Worm (Caenorhabditis elegans) whole organism, young adult: ENCODE data around the gene F11A5.9.

Experiments
- C17E4.6 ChIP-seq: fragments of 200-800 bp; sonication (Bioruptor generic); IDR thresholded peaks from 2 replicates; pipeline ENCODE4 v1.3.6; 2022; ENCODE audit warnings: missing genetic modification reagents, missing genetic modification characterization, missing compliant biosample characterization
- F33H1.4 ChIP-seq: fragments of 200-800 bp; sonication (Bioruptor generic); IDR thresholded peaks from 2 replicates; pipeline ENCODE4 v1.3.6; 2022; ENCODE audit warnings: missing genetic modification reagents, missing genetic modification characterization, missing compliant biosample characterization
- F39B2.1 ChIP-seq: fragments of 200-800 bp; sonication (Bioruptor generic); IDR thresholded peaks from 2 replicates; pipeline ENCODE4 v1.3.6; 2022; ENCODE audit warnings: missing genetic modification reagents, missing genetic modification characterization, missing compliant biosample characterization
- F52B5.7 ChIP-seq: sonication (generic microtip); optimal IDR thresholded peaks from 2 replicates; lab custom pipeline; 2016; ENCODE audit warnings: mild to moderate bottlenecking, missing genetic modification characterization, missing compliant biosample characterization
- Y56A3A.18 ChIP-seq: fragments of 200-800 bp; sonication (Bioruptor generic); IDR thresholded peaks from 2 replicates; pipeline ENCODE4 v1.3.6; 2022; ENCODE audit warnings: missing genetic modification reagents, missing genetic modification characterization, missing compliant biosample characterization
- Y67H2A.10 ChIP-seq: fragments of 200-800 bp; sonication (Bioruptor generic); conservative IDR thresholded peaks from 2 replicates; pipeline ENCODE4 v1.3.6; 2022; ENCODE audit warnings: missing genetic modification reagents, missing genetic modification characterization, missing compliant biosample characterization
- Y79H2A.3 ChIP-seq: fragments of 200-800 bp; sonication (Bioruptor generic); conservative IDR thresholded peaks from 2 replicates; pipeline ENCODE4 v1.3.6; 2022; ENCODE audit warnings: missing genetic modification reagents, missing genetic modification characterization, missing compliant biosample characterization
- ZK185.1 ChIP-seq: sonication (generic microtip); optimal IDR thresholded peaks from 2 replicates; lab custom pipeline; 2016; ENCODE audit warnings: mild to moderate bottlenecking, missing genetic modification characterization, missing compliant biosample characterization; ENCODE audit not compliant: poor library complexity, severe bottlenecking
- akir-1 ChIP-seq: fragments of 200-800 bp; sonication (Bioruptor generic); optimal IDR thresholded peaks from 2 replicates; lab custom pipeline; 2018; ENCODE audit warnings: mild to moderate bottlenecking, missing genetic modification characterization, moderate library complexity, missing compliant biosample characterization
- ama-1 ChIP-seq, 3 experiments: fragments of 150-350 bp in 1 of 3; sonication (generic microtip) in 2 of 3; optimal IDR thresholded peaks; 2 replicates each; lab custom pipeline; 2014 to 2018; ENCODE audit warnings: missing biosample characterization in 2 of 3, missing genetic modification characterization in 2 of 3, missing genetic modification reagents in 2 of 3
- aptf-3 ChIP-seq: fragments of 200-800 bp; sonication (Bioruptor generic); IDR thresholded peaks from 2 replicates; pipeline ENCODE4 v1.3.6; 2022; ENCODE audit warnings: missing genetic modification characterization, missing compliant biosample characterization
- ccch-3 ChIP-seq: fragments of 200-800 bp; sonication (Bioruptor generic); optimal IDR thresholded peaks from 2 replicates; lab custom pipeline; 2018; ENCODE audit warnings: mild to moderate bottlenecking, missing genetic modification characterization, missing compliant biosample characterization
- cebp-1 ChIP-seq, 2 experiments: fragments of 200-800 bp in 1 of 2; sonication (Bioruptor generic) in 1 of 2; sonication (generic microtip) in 1 of 2; IDR thresholded peaks in 1 of 2; optimal IDR thresholded peaks in 1 of 2; 2 replicates each; pipeline versions ENCODE4 v1.3.6 to Lab custom; 2017 to 2022; ENCODE audit warnings: missing compliant biosample characterization in 2 of 2, missing genetic modification characterization in 2 of 2, mild to moderate bottlenecking in 1 of 2, missing genetic modification reagents in 1 of 2, moderate library complexity in 1 of 2
- ceh-27 ChIP-seq: fragments of 200-800 bp; sonication (Bioruptor generic); optimal IDR thresholded peaks from 2 replicates; lab custom pipeline; 2018; ENCODE audit warnings: mild to moderate bottlenecking, missing genetic modification characterization, moderate library complexity, missing compliant biosample characterization
- ceh-40 ChIP-seq: fragments of 200-800 bp; sonication (Bioruptor generic); IDR thresholded peaks from 2 replicates; pipeline ENCODE4 v1.3.6; 2022; ENCODE audit warnings: missing genetic modification characterization, missing compliant biosample characterization
- chd-7 ChIP-seq: sonication (generic microtip); optimal IDR thresholded peaks from 2 replicates; lab custom pipeline; 2016; ENCODE audit warnings: mild to moderate bottlenecking, missing genetic modification characterization, moderate library complexity, missing compliant biosample characterization
- dpff-1 ChIP-seq: sonication (generic microtip); optimal IDR thresholded peaks from 2 replicates; lab custom pipeline; 2017; ENCODE audit warnings: mild to moderate bottlenecking, missing genetic modification characterization, missing compliant biosample characterization
- efl-1 ChIP-seq: fragments of 150-350 bp; optimal IDR thresholded peaks from 2 replicates; lab custom pipeline; 2014; ENCODE audit warnings: missing biosample characterization, missing genetic modification reagents, missing genetic modification characterization
- egl-18 ChIP-seq: fragments of 200-800 bp; sonication (Bioruptor generic); IDR thresholded peaks from 2 replicates; pipeline ENCODE4 v1.3.6; 2022; ENCODE audit warnings: missing genetic modification reagents, missing genetic modification characterization, missing compliant biosample characterization
- egrh-3 ChIP-seq: fragments of 200-800 bp; sonication (Bioruptor generic); IDR thresholded peaks from 2 replicates; pipeline ENCODE4 v1.3.6; 2022; ENCODE audit warnings: missing genetic modification reagents, missing genetic modification characterization, missing compliant biosample characterization
- ekl-4 ChIP-seq: fragments of 200-800 bp; sonication (Bioruptor generic); IDR thresholded peaks from 2 replicates; pipeline ENCODE4 v1.3.6; 2022; ENCODE audit warnings: missing genetic modification reagents, missing genetic modification characterization, missing compliant biosample characterization
- fkh-3 ChIP-seq: sonication (generic microtip); optimal IDR thresholded peaks from 2 replicates; lab custom pipeline; 2016; ENCODE audit warnings: mild to moderate bottlenecking, missing genetic modification characterization, missing compliant biosample characterization
- hlh-12 ChIP-seq: sonication (generic microtip); optimal IDR thresholded peaks from 2 replicates; lab custom pipeline; 2016; ENCODE audit warnings: missing genetic modification characterization, missing compliant biosample characterization
- hlh-26 ChIP-seq: fragments of 200-800 bp; sonication (Bioruptor generic); conservative IDR thresholded peaks from 2 replicates; pipeline ENCODE4 v1.3.6; 2022; ENCODE audit warnings: missing genetic modification reagents, missing genetic modification characterization, missing compliant biosample characterization
- hmg-1.2 ChIP-seq: fragments of 200-800 bp; sonication (Bioruptor generic); IDR thresholded peaks from 2 replicates; pipeline ENCODE4 v1.3.6; 2022; ENCODE audit warnings: missing genetic modification reagents, missing genetic modification characterization, missing compliant biosample characterization
- hrde-1 ChIP-seq: sonication (generic microtip); optimal IDR thresholded peaks from 2 replicates; lab custom pipeline; 2016; ENCODE audit warnings: missing genetic modification characterization, mild to moderate bottlenecking, missing compliant biosample characterization, moderate library complexity, missing genotype, missing genetic modification reagents, borderline replicate concordance
- lin-26 ChIP-seq: fragments of 200-800 bp; sonication (Bioruptor generic); IDR thresholded peaks from 2 replicates; pipeline ENCODE4 v1.3.6; 2022; ENCODE audit warnings: missing genetic modification reagents, missing genetic modification characterization, missing compliant biosample characterization
- lsy-27 ChIP-seq: sonication (generic microtip); optimal IDR thresholded peaks from 2 replicates; lab custom pipeline; 2017; ENCODE audit warnings: missing genetic modification characterization, mild to moderate bottlenecking, missing compliant biosample characterization, antibody characterized with exemption, missing genotype, borderline replicate concordance; ENCODE audit not compliant: insufficient read depth
- madf-10 ChIP-seq: sonication (generic microtip); optimal IDR thresholded peaks from 2 replicates; lab custom pipeline; 2016; ENCODE audit warnings: mild to moderate bottlenecking, missing genetic modification characterization, missing compliant biosample characterization
- madf-3 ChIP-seq: fragments of 200-800 bp; sonication (Bioruptor generic); IDR thresholded peaks from 2 replicates; pipeline ENCODE4 v1.3.6; 2022; ENCODE audit warnings: missing genetic modification reagents, missing genetic modification characterization, missing compliant biosample characterization
- madf-8 ChIP-seq: fragments of 200-800 bp; sonication (Bioruptor generic); conservative IDR thresholded peaks from 2 replicates; pipeline ENCODE4 v1.3.6; 2022; ENCODE audit warnings: missing genetic modification reagents, missing genetic modification characterization, missing compliant biosample characterization
- mel-28 ChIP-seq: sonication (generic microtip); optimal IDR thresholded peaks from 2 replicates; lab custom pipeline; 2016; ENCODE audit warnings: borderline replicate concordance, mild to moderate bottlenecking, missing genetic modification characterization, missing compliant biosample characterization
- mxl-1 ChIP-seq: sonication (generic microtip); optimal IDR thresholded peaks from 2 replicates; lab custom pipeline; 2016; ENCODE audit warnings: missing genetic modification characterization, missing compliant biosample characterization
- nhr-27 ChIP-seq: fragments of 200-800 bp; sonication (Bioruptor generic); optimal IDR thresholded peaks from 2 replicates; lab custom pipeline; 2018; ENCODE audit warnings: mild to moderate bottlenecking, missing genetic modification characterization, moderate library complexity, missing compliant biosample characterization
- rpc-1 ChIP-seq, 2 experiments: fragments of 150-350 bp in 1 of 2; sonication (generic microtip) in 1 of 2; optimal IDR thresholded peaks; 2 replicates each; lab custom pipeline; 2014 to 2018; ENCODE audit warnings: missing biosample characterization in 1 of 2, missing genetic modification characterization in 1 of 2, missing genetic modification reagents in 1 of 2, missing genotype in 1 of 2
- sdz-38 ChIP-seq: sonication (generic microtip); optimal IDR thresholded peaks from 2 replicates; lab custom pipeline; 2016; ENCODE audit warnings: missing genotype, missing genetic modification characterization, missing compliant biosample characterization
- tbp1 ChIP-seq: fragments of 200-800 bp; sonication (Bioruptor generic); optimal IDR thresholded peaks from 2 replicates; lab custom pipeline; 2018; ENCODE audit warnings: mild to moderate bottlenecking, missing genetic modification characterization, missing compliant biosample characterization
- unc-130 ChIP-seq: sonication (generic microtip); optimal IDR thresholded peaks from 2 replicates; lab custom pipeline; 2016; ENCODE audit warnings: missing genetic modification reagents, missing genetic modification characterization, missing compliant biosample characterization
- xnd-1 ChIP-seq: sonication (generic microtip); optimal IDR thresholded peaks from 2 replicates; lab custom pipeline; 2016; ENCODE audit warnings: missing genotype, missing genetic modification reagents, missing genetic modification characterization, missing compliant biosample characterization
- ztf-18 ChIP-seq: sonication (generic microtip); optimal IDR thresholded peaks from 2 replicates; lab custom pipeline; 2016; ENCODE audit warnings: missing genotype, mild to moderate bottlenecking, missing genetic modification characterization, missing compliant biosample characterization
- ztf-25 ChIP-seq: fragments of 200-800 bp; sonication (Bioruptor generic); IDR thresholded peaks from 2 replicates; pipeline ENCODE4 v1.3.6; 2022; ENCODE audit warnings: missing genetic modification reagents, missing genetic modification characterization, missing compliant biosample characterization
- ztf-28 ChIP-seq: fragments of 200-800 bp; sonication (Bioruptor generic); IDR thresholded peaks from 2 replicates; pipeline ENCODE4 v1.3.6; 2022; ENCODE audit warnings: missing genetic modification reagents, missing genetic modification characterization, missing compliant biosample characterization
- ztf-6 ChIP-seq: fragments of 200-800 bp; sonication (Bioruptor generic); IDR thresholded peaks from 2 replicates; pipeline ENCODE4 v1.3.6; 2022; ENCODE audit warnings: missing genetic modification reagents, missing genetic modification characterization, missing compliant biosample characterization

The F11A5.9 gene

DNA sequence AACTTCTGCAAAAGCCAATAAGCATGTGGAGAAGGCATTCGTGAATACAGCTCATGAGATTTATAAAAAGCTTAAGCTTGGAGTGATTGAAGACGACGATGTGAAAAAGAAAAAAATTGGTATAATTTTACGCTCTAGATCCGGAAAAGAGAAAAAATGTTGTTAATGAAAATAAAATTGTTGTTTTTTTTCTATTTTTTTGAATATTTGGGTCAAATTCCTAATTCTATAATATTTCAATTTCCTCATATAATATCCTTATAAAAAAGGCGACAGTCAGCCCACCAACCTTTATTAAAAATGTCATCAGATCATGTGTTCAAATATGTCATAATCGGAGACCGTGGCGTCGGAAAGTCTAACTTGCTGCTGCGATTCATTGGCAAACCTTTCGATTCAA, 19.3 kb upstream of the F11A5.9 start, which contains the start of gene rabr-3:
TSS of gene rabr-3 (plus strand) at position 301 of the 400 bp plus-strand sequence.
- no peak for TF ChIP-seq rpc-1 (optimal IDR thresholded peaks at IDR 0.05; lab: Kevin White, UChicago)
- no peak for TF ChIP-seq rpc-1 (tag; optimal IDR thresholded peaks at IDR 0.05; lab: Kevin White, UChicago)
- no peak for TF ChIP-seq akir-1
- TF ChIP-seq ceh-27 (GFP tag; lab: Kevin White, UChicago) = no peak
- no peak for TF ChIP-seq tbp1 (GFP tag; lab: Kevin White, UChicago)

DNA sequence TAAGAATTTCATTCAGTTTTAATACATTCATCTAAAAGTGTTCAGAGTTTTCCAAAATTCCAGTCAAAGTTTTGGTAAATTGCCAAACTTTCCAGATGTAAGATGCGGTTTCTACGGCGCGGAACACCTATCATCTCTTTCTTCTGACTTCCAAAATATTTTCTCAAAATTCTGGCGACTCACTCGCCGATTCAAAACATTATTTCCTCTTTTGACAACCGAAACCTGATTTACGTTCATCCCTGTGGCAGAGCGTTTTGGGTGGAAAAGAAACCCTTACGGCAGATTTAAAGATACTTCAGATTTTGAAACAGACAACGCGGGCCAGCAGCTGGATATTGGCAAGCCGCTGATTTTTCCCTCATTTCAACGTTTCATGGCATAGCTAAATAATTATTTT, 16.7 kb upstream of the F11A5.9 start, which contains the start of gene F11A5.5:
TSS of gene F11A5.5 (plus strand) at position 301 of the 400 bp plus-strand sequence.
- no peak for TF ChIP-seq madf-10 (tag; lab: Kevin White, UChicago)
- TF ChIP-seq ztf-25 (GFP tag; lab: Robert Waterston, UW) = no peak
- no peak for TF ChIP-seq unc-130 (GFP tag; lab: Kevin White, UChicago)
- no peak for TF ChIP-seq F33H1.4 (GFP tag; lab: Robert Waterston, UW)
- no peak for TF ChIP-seq madf-8 (GFP tag; lab: Robert Waterston, UW)
- TF ChIP-seq ztf-18 = no peak
- TF ChIP-seq chd-7 (tag; lab: Kevin White, UChicago) = no peak
- no peak for TF ChIP-seq mel-28 (tag; lab: Kevin White, UChicago)
- no peak for TF ChIP-seq efl-1 (GFP tag; lab: Kevin White, UChicago)
- no peak for TF ChIP-seq Y56A3A.18
- no peak for TF ChIP-seq F39B2.1 (GFP tag; lab: Robert Waterston, UW)
- no peak for TF ChIP-seq fkh-3 (tag; lab: Kevin White, UChicago)
- TF ChIP-seq ZK185.1 (tag; lab: Kevin White, UChicago) = no peak
- TF ChIP-seq mxl-1 (tag; lab: Kevin White, UChicago) = no peak

DNA sequence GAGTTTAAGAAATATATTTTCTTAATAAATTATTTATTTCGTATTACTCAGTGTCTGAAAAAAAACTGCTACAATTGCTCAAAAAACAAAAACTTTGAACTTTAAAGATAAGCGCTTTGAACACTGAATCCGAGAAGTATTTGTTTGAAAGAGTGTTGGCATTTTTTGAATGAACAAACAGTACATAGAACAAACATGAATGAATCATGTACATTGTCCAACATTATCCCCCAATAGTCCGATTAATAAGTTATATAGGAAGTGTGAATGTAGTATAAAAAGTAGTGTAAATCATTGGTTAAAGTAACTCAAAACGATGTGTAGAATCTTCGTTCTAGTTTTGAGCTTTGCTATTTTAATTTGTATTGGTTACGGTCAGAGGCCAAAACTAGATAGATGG, 13.0 kb upstream of the F11A5.9 start, which contains the start of gene F11A5.17:
TSS of gene F11A5.17 (plus strand) at position 301 of the 400 bp plus-strand sequence.
- no peak for TF ChIP-seq ekl-4
- TF ChIP-seq ama-1 (optimal IDR thresholded peaks at IDR 0.05; lab: Kevin White, UChicago) = no peak
- TF ChIP-seq ama-1 (GFP tag; optimal IDR thresholded peaks at IDR 0.05; lab: Kevin White, UChicago) = no peak
- no peak for TF ChIP-seq cebp-1 (GFP tag; IDR thresholded peaks at IDR 0.05; lab: Robert Waterston, UW)
- no peak for TF ChIP-seq cebp-1 (tag; optimal IDR thresholded peaks at IDR 0.05; lab: Kevin White, UChicago)
- no peak for TF ChIP-seq ceh-40 (GFP tag; lab: Robert Waterston, UW)
- no peak for TF ChIP-seq madf-3 (GFP tag; lab: Robert Waterston, UW)
- no peak for TF ChIP-seq hlh-26 (GFP tag; lab: Robert Waterston, UW)
- no peak for TF ChIP-seq mel-28 (tag; lab: Kevin White, UChicago)
- TF ChIP-seq hrde-1 = no peak
- TF ChIP-seq Y79H2A.3 (GFP tag; lab: Robert Waterston, UW) = no peak
- no peak for TF ChIP-seq F52B5.7 (tag; lab: Kevin White, UChicago)

DNA sequence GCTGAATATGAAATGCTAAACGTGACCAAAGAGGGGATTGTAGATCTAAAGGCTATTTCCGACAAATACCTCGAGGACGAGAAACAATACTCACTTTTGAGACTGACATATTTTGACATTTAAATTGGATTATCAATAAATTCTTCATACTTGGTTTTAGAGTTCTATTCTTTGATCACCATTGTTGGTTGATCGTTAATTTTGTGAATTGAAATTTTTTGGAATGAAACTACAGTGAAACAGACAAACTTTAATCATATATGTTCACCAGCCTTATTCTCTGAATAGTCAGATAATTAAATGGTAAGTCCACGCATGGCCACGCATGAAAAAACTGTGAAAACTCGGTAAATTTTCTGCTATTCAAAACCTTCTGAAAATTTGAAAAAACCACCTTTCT, 12.1 kb upstream of the F11A5.9 start, which contains the start of gene F11A5.18:
TSS of gene F11A5.18 (plus strand) at position 301 of the 400 bp plus-strand sequence.
- TF ChIP-seq egl-18 (GFP tag; lab: Robert Waterston, UW) (no peak), ccch-3 (GFP tag; lab: Kevin White, UChicago) (no peak), hlh-12 (tag; lab: Kevin White, UChicago) (no peak), xnd-1 (tag; lab: Kevin White, UChicago) (no peak), C17E4.6 (no peak), nhr-27 (tag; lab: Kevin White, UChicago) (no peak), madf-3 (GFP tag; lab: Robert Waterston, UW) (no peak), Y67H2A.10 (no peak), lin-26 (GFP tag; lab: Robert Waterston, UW) (no peak), sdz-38 (tag; lab: Kevin White, UChicago) (no peak), aptf-3 (GFP tag; lab: Robert Waterston, UW) (no peak), dpff-1 (no peak), hmg-1.2 (GFP tag; lab: Robert Waterston, UW) (no peak), F52B5.7 (tag; lab: Kevin White, UChicago) (no peak), lsy-27 (tag; lab: Kevin White, UChicago) (no peak), egrh-3 (no peak), ztf-6 (GFP tag; lab: Robert Waterston, UW) (no peak), ztf-28 (GFP tag; lab: Robert Waterston, UW) (no peak)
